Worm (Caenorhabditis elegans): ENCODE measurements around the gene tmem-138.

Gene tmem-138

ce11 chrII:8129040-8129387 is 28.1 kb upstream of the tmem-138 start:
- TF ChIP-seq nhr-11 (tag; optimal IDR thresholded peaks at IDR 0.05) = no peak
- no peak for TF ChIP-seq lin-39 (tag; optimal IDR thresholded peaks at IDR 0.05)
- TF ChIP-seq Y55F3AM.14 (GFP tag; optimal IDR thresholded peaks at IDR 0.05) = no peak
- TF ChIP-seq nhr-129 (tag; optimal IDR thresholded peaks at IDR 0.05) = peak; percentile 10
- no peak for TF ChIP-seq lin-11 (tag; optimal IDR thresholded peaks at IDR 0.05)
- no peak for TF ChIP-seq nhr-77 (tag; optimal IDR thresholded peaks at IDR 0.05)
- TF ChIP-seq lin-13 (GFP tag; optimal IDR thresholded peaks at IDR 0.05) = no peak
- peak; percentile 29 for TF ChIP-seq sem-4 (tag; optimal IDR thresholded peaks at IDR 0.05)
- TF ChIP-seq gmeb-1 (tag; optimal IDR thresholded peaks at IDR 0.05) = no peak

DNA sequence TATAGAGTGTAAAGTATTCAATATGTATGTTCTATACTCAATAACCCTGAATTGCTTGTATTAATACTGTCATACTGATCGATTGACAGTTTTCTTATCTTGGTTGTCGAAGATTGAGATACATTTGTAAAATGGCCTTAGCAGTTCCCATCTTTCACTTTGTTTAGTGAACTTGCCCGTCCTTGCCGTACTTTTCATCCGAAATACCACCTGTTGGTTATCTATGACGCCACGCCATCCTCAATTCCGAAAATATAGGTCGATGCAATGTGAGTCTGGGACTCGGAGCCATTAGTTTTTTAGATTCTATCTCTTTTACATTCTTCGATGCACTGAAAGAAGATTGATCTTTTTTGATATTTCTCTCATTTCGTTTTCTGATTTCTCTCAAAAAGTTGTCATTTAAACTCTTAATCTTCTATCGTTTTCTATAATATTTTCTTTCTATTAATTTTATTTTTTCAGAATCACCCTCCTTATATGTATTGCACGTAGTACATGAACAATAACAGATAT is 27.6 kb upstream of the tmem-138 start, which contains the start of gene ulp-4:
TSS of gene ulp-4 (plus strand) at position 466 of the 516 bp plus-strand sequence.
- TF ChIP-seq lsy-2 (tag; optimal IDR thresholded peaks at IDR 0.05) (peak in 1 of 2 experiments; percentile 57), sma-9 (GFP tag; optimal IDR thresholded peaks at IDR 0.05) (peak; percentile 70), sma-9 (tag; optimal IDR thresholded peaks at IDR 0.05) (no peak), mdl-1 (tag; optimal IDR thresholded peaks at IDR 0.05) (no peak), mab-5 (tag; optimal IDR thresholded peaks at IDR 0.05) (peak; percentile 72), F13H6.1 (tag; optimal IDR thresholded peaks at IDR 0.05) (peak; percentile 67), C34F6.9 (tag; optimal IDR thresholded peaks at IDR 0.05) (peak; percentile 7), ceh-16 (tag; optimal IDR thresholded peaks at IDR 0.05) (peak; percentile 43), nhr-129 (tag; optimal IDR thresholded peaks at IDR 0.05) (peak; percentile 45), lin-13 (GFP tag; optimal IDR thresholded peaks at IDR 0.05) (peak; percentile 38), R02D3.7 (tag; optimal IDR thresholded peaks at IDR 0.05) (no peak), crh-2 (tag; optimal IDR thresholded peaks at IDR 0.05) (peak; percentile 4), nhr-6 (tag; optimal IDR thresholded peaks at IDR 0.05) (no peak)

DNA sequence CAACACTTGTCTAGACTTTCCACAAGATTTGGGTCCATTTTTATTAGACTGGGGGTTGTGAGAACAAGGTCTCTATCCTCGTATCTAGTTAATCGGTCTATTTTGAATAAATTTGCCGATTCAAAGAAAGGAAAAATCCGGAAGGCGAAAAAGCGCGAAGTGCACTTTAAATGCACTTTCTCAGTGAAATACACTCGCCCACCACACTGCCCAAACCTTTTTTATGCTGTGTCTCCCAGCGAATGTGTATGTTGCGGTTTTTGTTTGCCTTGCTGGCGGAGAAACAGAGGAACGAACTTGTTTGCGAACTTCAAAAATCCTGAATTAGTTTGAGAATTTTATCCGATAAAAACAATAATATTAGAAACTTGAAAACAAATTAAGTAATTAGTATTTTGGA is 26.3 kb upstream of the tmem-138 start:
- TF ChIP-seq snpc-4 (tag; optimal IDR thresholded peaks at IDR 0.05) = no peak
- no peak for TF ChIP-seq C34F6.9 (tag; optimal IDR thresholded peaks at IDR 0.05)
- no peak for TF ChIP-seq aly-2 (tag; optimal IDR thresholded peaks at IDR 0.05)
- no peak for TF ChIP-seq ZK546.5 (tag; optimal IDR thresholded peaks at IDR 0.05)
- TF ChIP-seq sma-9 (GFP tag; optimal IDR thresholded peaks at IDR 0.05) = peak; percentile 0
- no peak for TF ChIP-seq sma-9 (tag; optimal IDR thresholded peaks at IDR 0.05)
- no peak for TF ChIP-seq nhr-11 (tag; optimal IDR thresholded peaks at IDR 0.05)
- TF ChIP-seq ztf-11 (tag; optimal IDR thresholded peaks at IDR 0.05) = no peak
- TF ChIP-seq nhr-10 (tag; optimal IDR thresholded peaks at IDR 0.05) = no peak

DNA sequence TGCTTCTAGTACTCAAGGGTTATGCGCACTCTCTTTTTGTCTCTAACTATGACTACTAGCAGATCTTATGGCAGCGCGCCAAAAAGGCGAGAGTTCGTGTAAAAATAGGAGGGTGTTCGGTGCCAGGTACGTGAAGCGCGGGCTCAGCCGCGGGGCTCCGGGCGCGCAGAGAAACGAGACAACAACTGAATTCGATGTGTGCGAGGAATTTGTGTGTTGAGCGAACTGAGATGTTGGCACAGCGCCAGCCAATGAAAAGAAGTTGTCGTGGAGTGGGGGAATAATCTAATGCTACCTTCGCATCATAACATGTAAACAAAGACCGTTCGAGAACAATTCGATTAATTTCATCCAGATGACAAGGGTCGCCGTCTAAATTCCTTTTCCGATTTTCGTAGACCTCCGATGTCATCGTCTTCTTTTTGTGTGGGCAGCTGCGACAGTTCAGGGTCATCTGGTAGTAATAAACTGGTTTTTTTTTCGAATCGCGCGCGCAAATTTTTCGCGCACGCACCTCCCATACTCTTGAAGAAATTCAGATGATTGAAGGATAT is 25.6 kb upstream of the tmem-138 start:
- TF ChIP-seq ceh-16 (tag; optimal IDR thresholded peaks at IDR 0.05) = no peak
- peak; percentile 27 for TF ChIP-seq blmp-1 (tag; optimal IDR thresholded peaks at IDR 0.05; ENCODE audit: insufficient read depth)
- TF ChIP-seq nhr-6 (tag; optimal IDR thresholded peaks at IDR 0.05) = no peak
- TF ChIP-seq nhr-10 (tag; optimal IDR thresholded peaks at IDR 0.05) = no peak
- TF ChIP-seq ama-1 (optimal IDR thresholded peaks at IDR 0.05) = peak; percentile 10
- no peak for TF ChIP-seq alr-1 (tag; optimal IDR thresholded peaks at IDR 0.05)
- no peak for TF ChIP-seq skn-1 (tag; optimal IDR thresholded peaks at IDR 0.05)
- TF ChIP-seq fos-1 (tag; optimal IDR thresholded peaks at IDR 0.05) = no peak
- TF ChIP-seq sma-3 (GFP tag; optimal IDR thresholded peaks at IDR 0.05) = peak; percentile 60
- no peak for TF ChIP-seq nhr-21 (tag; optimal IDR thresholded peaks at IDR 0.05)
- TF ChIP-seq gmeb-1 (tag; optimal IDR thresholded peaks at IDR 0.05) = no peak
- TF ChIP-seq peb-1 (tag; optimal IDR thresholded peaks at IDR 0.05) = no peak
- TF ChIP-seq ztf-1 (GFP tag; conservative IDR thresholded peaks at IDR 0.05) = no peak
- no peak for TF ChIP-seq ztf-4 (tag; optimal IDR thresholded peaks at IDR 0.05)
- peak; percentile 44 to 78 for TF ChIP-seq lsy-2 (tag; optimal IDR thresholded peaks at IDR 0.05)
- no peak for TF ChIP-seq ceh-82 (tag; optimal IDR thresholded peaks at IDR 0.05)
- peak; percentile 76 for TF ChIP-seq unc-55 (GFP tag; optimal IDR thresholded peaks at IDR 0.05)
- TF ChIP-seq Y55F3AM.14 (GFP tag; optimal IDR thresholded peaks at IDR 0.05) = peak; percentile 57
- TF ChIP-seq nhr-12 (tag; optimal IDR thresholded peaks at IDR 0.05) = no peak
- TF ChIP-seq snpc-4 (tag; optimal IDR thresholded peaks at IDR 0.05) = peak; percentile 13
- TF ChIP-seq lin-13 (GFP tag; optimal IDR thresholded peaks at IDR 0.05) = no peak
- no peak for TF ChIP-seq nhr-11 (tag; optimal IDR thresholded peaks at IDR 0.05)
- no peak for TF ChIP-seq nhr-23 (tag; optimal IDR thresholded peaks at IDR 0.05)
- TF ChIP-seq unc-62 (GFP tag; optimal IDR thresholded peaks at IDR 0.05) = no peak
- TF ChIP-seq unc-39 (tag; optimal IDR thresholded peaks at IDR 0.05) = no peak
- TF ChIP-seq sma-9 (GFP tag; optimal IDR thresholded peaks at IDR 0.05) = peak; percentile 66
- no peak for TF ChIP-seq sma-9 (tag; optimal IDR thresholded peaks at IDR 0.05)
- peak; percentile 44 for TF ChIP-seq crh-2 (tag; optimal IDR thresholded peaks at IDR 0.05)
- no peak for TF ChIP-seq elt-1 (tag; optimal IDR thresholded peaks at IDR 0.05)
- TF ChIP-seq F13H6.1 (tag; optimal IDR thresholded peaks at IDR 0.05) = peak; percentile 82
- no peak for TF ChIP-seq lin-39 (tag; optimal IDR thresholded peaks at IDR 0.05)
- TF ChIP-seq nhr-237 (tag; optimal IDR thresholded peaks at IDR 0.05) = no peak
- peak; percentile 52 for TF ChIP-seq C34F6.9 (tag; optimal IDR thresholded peaks at IDR 0.05)
- no peak for TF ChIP-seq aly-2 (tag; optimal IDR thresholded peaks at IDR 0.05)
- no peak for TF ChIP-seq mbf-1 (tag; optimal IDR thresholded peaks at IDR 0.05)
- peak; percentile 80 for TF ChIP-seq nhr-25 (tag; optimal IDR thresholded peaks at IDR 0.05)
- no peak for TF ChIP-seq dmd-4 (tag; optimal IDR thresholded peaks at IDR 0.05)
